Fruit fly (Drosophila melanogaster) whole organism, prepupa: Measurements from ENCODE around the gene CG31606.
A peak's percentile ranks its signal among the peaks of the same experiment; 100 is the strongest.

Source experiments
- CG10631 ChIP-seq: fragments of 200-800 bp; sonication (Bioruptor generic); optimal IDR thresholded peaks from 2 replicates; lab custom pipeline; 2016; ENCODE audit warnings: missing biosample characterization, missing genetic modification characterization
- CG10669 ChIP-seq: fragments of 200-800 bp; sonication (Bioruptor generic); optimal IDR thresholded peaks from 3 replicates; lab custom pipeline; 2018; ENCODE audit warnings: missing biosample characterization, mild to moderate bottlenecking, missing genetic modification characterization, moderate library complexity
- CG11902 ChIP-seq: fragments of 200-800 bp; sonication (Bioruptor generic); optimal IDR thresholded peaks from 3 replicates; lab custom pipeline; 2016; ENCODE audit warnings: missing biosample characterization, missing genetic modification characterization
- CG15336 ChIP-seq: fragments of 200-800 bp; sonication (Bioruptor generic); IDR thresholded peaks from 2 replicates; pipeline ENCODE4 v1.3.6; 2022; ENCODE audit warnings: missing biosample characterization, missing genetic modification characterization
- CG16779 ChIP-seq: fragments of 200-800 bp; sonication (Bioruptor generic); optimal IDR thresholded peaks from 3 replicates; lab custom pipeline; 2017; ENCODE audit warnings: missing biosample characterization, mild to moderate bottlenecking, missing genetic modification characterization
- CG3032 ChIP-seq: fragments of 200-800 bp; optimal IDR thresholded peaks from 2 replicates; lab custom pipeline; 2019; ENCODE audit warnings: missing biosample characterization, mild to moderate bottlenecking, missing genetic modification characterization, moderate library complexity
- CG31627 ChIP-seq: fragments of 200-800 bp; sonication (Bioruptor generic); optimal IDR thresholded peaks from 3 replicates; lab custom pipeline; 2016; ENCODE audit warnings: missing biosample characterization, missing genetic modification characterization
- CG34406 ChIP-seq: fragments of 200-800 bp; sonication (Bioruptor generic); optimal IDR thresholded peaks from 3 replicates; lab custom pipeline; 2016; ENCODE audit warnings: missing biosample characterization, missing genetic modification characterization
- CG4318 ChIP-seq: fragments of 200-800 bp; sonication (Bioruptor generic); optimal IDR thresholded peaks from 3 replicates; lab custom pipeline; 2017; ENCODE audit warnings: missing biosample characterization, mild to moderate bottlenecking, missing genetic modification characterization
- CG6792 ChIP-seq: fragments of 200-800 bp; sonication (Bioruptor generic); optimal IDR thresholded peaks from 3 replicates; lab custom pipeline; 2016; ENCODE audit warnings: missing biosample characterization, missing genetic modification characterization
- CG6808 ChIP-seq: fragments of 200-800 bp; sonication (Bioruptor generic); optimal IDR thresholded peaks from 3 replicates; lab custom pipeline; 2017; ENCODE audit warnings: missing biosample characterization, missing genetic modification characterization, mild to moderate bottlenecking, moderate library complexity, missing genetic modification reagents
- CG7368 ChIP-seq: fragments of 200-800 bp; sonication (Bioruptor generic); optimal IDR thresholded peaks from 3 replicates; lab custom pipeline; 2016; ENCODE audit warnings: missing biosample characterization, missing genetic modification characterization
- CG8119 ChIP-seq: fragments of 200-800 bp; sonication (Bioruptor generic); IDR thresholded peaks from 3 replicates; pipeline ENCODE4 v1.3.6; 2022; ENCODE audit warnings: missing biosample characterization, missing genetic modification characterization
- CG8319 ChIP-seq: fragments of 200-800 bp; sonication (Bioruptor generic); optimal IDR thresholded peaks from 3 replicates; lab custom pipeline; 2016; ENCODE audit warnings: missing biosample characterization, missing genetic modification characterization
- CG8632 ChIP-seq: fragments of 200-800 bp; sonication (Bioruptor generic); optimal IDR thresholded peaks from 3 replicates; lab custom pipeline; 2016; ENCODE audit warnings: missing biosample characterization, missing genetic modification characterization
- CG9139 ChIP-seq: fragments of 200-800 bp; sonication (Bioruptor generic); optimal IDR thresholded peaks from 3 replicates; lab custom pipeline; 2017; ENCODE audit warnings: missing biosample characterization, mild to moderate bottlenecking, missing genetic modification characterization
- Eip75B ChIP-seq: fragments of 200-800 bp; sonication (Bioruptor generic); optimal IDR thresholded peaks from 3 replicates; lab custom pipeline; 2016; ENCODE audit warnings: missing biosample characterization, missing genetic modification characterization
- Eip78C ChIP-seq: fragments of 200-800 bp; sonication (Bioruptor generic); peaks from one replicate; lab custom pipeline; 2016; ENCODE audit warnings: missing biosample characterization, missing genetic modification characterization
- Eip93F ChIP-seq: fragments of 200-800 bp; sonication (Bioruptor generic); optimal IDR thresholded peaks from 2 replicates; lab custom pipeline; 2016; ENCODE audit warnings: missing biosample characterization, mild to moderate bottlenecking, missing genetic modification characterization
- Ets21C ChIP-seq: fragments of 200-800 bp; sonication (Bioruptor generic); optimal IDR thresholded peaks from 3 replicates; lab custom pipeline; 2016; ENCODE audit warnings: missing biosample characterization, missing genetic modification characterization
- Ets96B ChIP-seq: fragments of 200-800 bp; optimal IDR thresholded peaks from 2 replicates; lab custom pipeline; 2019; ENCODE audit warnings: missing biosample characterization, mild to moderate bottlenecking, missing genetic modification characterization, moderate library complexity
- Gug ChIP-seq: fragments of 200-800 bp; sonication (Bioruptor generic); IDR thresholded peaks from 2 replicates; pipeline ENCODE4 v1.3.6; 2022; ENCODE audit warnings: missing biosample characterization, missing genetic modification characterization
- Hr4 ChIP-seq: fragments of 200-800 bp; sonication (Bioruptor generic); optimal IDR thresholded peaks from 3 replicates; lab custom pipeline; 2016; ENCODE audit warnings: missing biosample characterization, missing genetic modification characterization
- Lpt ChIP-seq: fragments of 200-800 bp; sonication (Bioruptor generic); optimal IDR thresholded peaks from 3 replicates; lab custom pipeline; 2016; ENCODE audit warnings: missing biosample characterization, missing genetic modification characterization
- Met ChIP-seq: fragments of 200-800 bp; sonication (Bioruptor generic); optimal IDR thresholded peaks from 3 replicates; lab custom pipeline; 2016; ENCODE audit warnings: missing biosample characterization, missing genetic modification characterization
- OdsH ChIP-seq: fragments of 200-800 bp; sonication (Bioruptor generic); optimal IDR thresholded peaks from 3 replicates; lab custom pipeline; 2016; ENCODE audit warnings: missing biosample characterization, missing genetic modification characterization
- Smox ChIP-seq: fragments of 200-800 bp; sonication (Bioruptor generic); optimal IDR thresholded peaks from 3 replicates; lab custom pipeline; 2016; ENCODE audit warnings: missing biosample characterization, missing genetic modification characterization
- Sox102F ChIP-seq: fragments of 200-800 bp; sonication (Bioruptor generic); optimal IDR thresholded peaks from 2 replicates; lab custom pipeline; 2016; ENCODE audit warnings: missing biosample characterization, mild to moderate bottlenecking, missing genetic modification characterization
- Sox14 ChIP-seq: fragments of 200-800 bp; sonication (Bioruptor generic); optimal IDR thresholded peaks from 3 replicates; lab custom pipeline; 2016; ENCODE audit warnings: missing biosample characterization, missing genetic modification characterization
- Sox15 ChIP-seq: fragments of 200-800 bp; sonication (Bioruptor generic); optimal IDR thresholded peaks from 3 replicates; lab custom pipeline; 2016; ENCODE audit warnings: missing biosample characterization, missing genetic modification characterization
- cyc ChIP-seq: fragments of 200-800 bp; sonication (Bioruptor generic); optimal IDR thresholded peaks from 3 replicates; lab custom pipeline; 2016; ENCODE audit warnings: missing biosample characterization, missing genetic modification characterization
- dac ChIP-seq: fragments of 200-800 bp; sonication (Bioruptor generic); optimal IDR thresholded peaks from 2 replicates; lab custom pipeline; 2017; ENCODE audit warnings: missing biosample characterization, mild to moderate bottlenecking, missing genetic modification characterization
- dsx ChIP-seq: fragments of 200-800 bp; optimal IDR thresholded peaks from 3 replicates; lab custom pipeline; 2019; ENCODE audit warnings: missing biosample characterization, mild to moderate bottlenecking, missing genetic modification characterization, moderate library complexity; ENCODE audit not compliant: poor library complexity, severe bottlenecking
- eg ChIP-seq: fragments of 200-800 bp; sonication (Bioruptor generic); IDR thresholded peaks from 3 replicates; pipeline ENCODE4 v1.3.6; 2022; ENCODE audit warnings: missing biosample characterization, missing genetic modification characterization
- esn ChIP-seq: fragments of 200-800 bp; sonication (Bioruptor generic); optimal IDR thresholded peaks from 2 replicates; lab custom pipeline; 2016; ENCODE audit warnings: missing biosample characterization, mild to moderate bottlenecking, missing genetic modification characterization, moderate library complexity
- fd59A ChIP-seq: fragments of 200-800 bp; sonication (Bioruptor generic); optimal IDR thresholded peaks from 2 replicates; lab custom pipeline; 2017; ENCODE audit warnings: missing biosample characterization, mild to moderate bottlenecking, missing genetic modification characterization, missing genetic modification reagents
- fd85E ChIP-seq: fragments of 200-800 bp; sonication (Bioruptor generic); optimal IDR thresholded peaks from 3 replicates; lab custom pipeline; 2016; ENCODE audit warnings: missing biosample characterization, missing genetic modification characterization
- fkh ChIP-seq: fragments of 200-800 bp; sonication (Bioruptor generic); optimal IDR thresholded peaks from 3 replicates; lab custom pipeline; 2017; ENCODE audit warnings: missing biosample characterization, mild to moderate bottlenecking, missing genetic modification characterization, moderate library complexity
- lz ChIP-seq: fragments of 200-800 bp; sonication (Bioruptor generic); optimal IDR thresholded peaks from 3 replicates; lab custom pipeline; 2016; ENCODE audit warnings: missing biosample characterization, missing genetic modification characterization
- net ChIP-seq: fragments of 200-800 bp; sonication (Bioruptor generic); optimal IDR thresholded peaks from 3 replicates; lab custom pipeline; 2016; ENCODE audit warnings: missing biosample characterization, missing genetic modification characterization
- pdm3 ChIP-seq: fragments of 200-800 bp; sonication (Bioruptor generic); optimal IDR thresholded peaks from 3 replicates; lab custom pipeline; 2016; ENCODE audit warnings: missing biosample characterization, missing genetic modification characterization
- salr ChIP-seq, 2 experiments: fragments of 200-800 bp; sonication (Bioruptor generic); optimal IDR thresholded peaks; 3 replicates each; lab custom pipeline; 2016 to 2018; ENCODE audit warnings: missing biosample characterization in 2 of 2, missing genetic modification characterization in 2 of 2, mild to moderate bottlenecking in 1 of 2
- spab ChIP-seq: fragments of 200-800 bp; sonication (Bioruptor generic); optimal IDR thresholded peaks from 2 replicates; lab custom pipeline; 2017; ENCODE audit warnings: missing biosample characterization, mild to moderate bottlenecking, missing genetic modification characterization, missing genetic modification reagents
- svp ChIP-seq: fragments of 200-800 bp; sonication (Bioruptor generic); peaks from one replicate; lab custom pipeline; 2016; ENCODE audit warnings: missing biosample characterization, missing genetic modification characterization
- vri ChIP-seq: fragments of 200-800 bp; sonication (Bioruptor generic); optimal IDR thresholded peaks from 3 replicates; lab custom pipeline; 2016; ENCODE audit warnings: missing biosample characterization, mild to moderate bottlenecking, missing genetic modification characterization

Gene CG31606

dm6 chr2L:8099615-8100375 lies 47.6 kb upstream of the CG31606 start (continued):
- TF ChIP-seq CG34406 (GFP tag; lab: Kevin White, UChicago), result no peak
- no peak for TF ChIP-seq CG10669
- TF ChIP-seq CG15336, result peak; percentile 6; the same call in 1 of the 2 replicates
- TF ChIP-seq Sox102F (GFP tag; lab: Kevin White, UChicago), result peak; percentile 15
- no peak for TF ChIP-seq Sox14 (GFP tag; lab: Kevin White, UChicago)
- no peak for TF ChIP-seq salr (GFP tag; optimal IDR thresholded peaks at IDR 0.05; lab: Kevin White, UChicago)
- TF ChIP-seq CG9139 (GFP tag; lab: Kevin White, UChicago), result no peak
- TF ChIP-seq CG4318 (GFP tag; lab: Kevin White, UChicago), result no peak
- no peak for TF ChIP-seq net (GFP tag; lab: Kevin White, UChicago)
- TF ChIP-seq Sox15, result no peak
- TF ChIP-seq OdsH (GFP tag; lab: Kevin White, UChicago), result no peak
- TF ChIP-seq fd85E (GFP tag; lab: Kevin White, UChicago), result no peak

dm6 chr2L:8100489-8101352 lies 46.7 kb upstream of the CG31606 start:
- TF ChIP-seq CG16779 (no peak), Ets21C (GFP tag; lab: Kevin White, UChicago) (no peak), Eip78C (GFP tag; lab: Kevin White, UChicago) (peak; percentile 75), CG8632 (GFP tag; lab: Kevin White, UChicago) (peak; percentile 8), Sox15 (peak; percentile 13), CG10631 (GFP tag; lab: Kevin White, UChicago) (peak; percentile 18), CG4318 (GFP tag; lab: Kevin White, UChicago) (no peak), Hr4 (GFP tag; lab: Kevin White, UChicago) (peak; percentile 15), spab (GFP tag; lab: Kevin White, UChicago) (peak; percentile 9), Ets96B (tag; lab: Kevin White, UChicago) (peak; percentile 51), pdm3 (GFP tag; lab: Kevin White, UChicago) (peak; percentile 46), fkh (GFP tag; lab: Kevin White, UChicago) (peak; percentile 85), vri (peak; percentile 97), net (GFP tag; lab: Kevin White, UChicago) (no peak), Smox (GFP tag; lab: Kevin White, UChicago) (peak; percentile 59), CG15336 (peak; percentile 56), Lpt (GFP tag; lab: Kevin White, UChicago) (no peak), fd59A (GFP tag; lab: Kevin White, UChicago) (no peak), dac (GFP tag; lab: Kevin White, UChicago) (no peak), dsx (GFP tag; lab: Kevin White, UChicago) (no peak), svp (GFP tag; lab: Kevin White, UChicago) (peak; percentile 81), CG3032 (peak; percentile 32), CG9139 (GFP tag; lab: Kevin White, UChicago) (no peak), CG8119 (GFP tag; lab: Robert Waterston, UW) (peak; percentile 56; the same call in 2 of the 3 replicates), CG11902 (GFP tag; lab: Kevin White, UChicago) (no peak), Eip93F (peak; percentile 26), CG8319 (GFP tag; lab: Kevin White, UChicago) (no peak), salr (GFP tag; optimal IDR thresholded peaks at IDR 0.05; lab: Kevin White, UChicago) (no peak), cyc (peak; percentile 42), Met (peak; percentile 60), lz (GFP tag; lab: Kevin White, UChicago) (peak; percentile 17), CG6792 (no peak), Gug (no peak), CG34406 (GFP tag; lab: Kevin White, UChicago) (peak; percentile 44), eg (GFP tag; lab: Robert Waterston, UW) (no peak), Sox14 (GFP tag; lab: Kevin White, UChicago) (no peak), CG31627 (no peak), CG6808 (GFP tag; lab: Kevin White, UChicago) (peak; percentile 11), Eip75B (GFP tag; lab: Kevin White, UChicago) (no peak), OdsH (GFP tag; lab: Kevin White, UChicago) (peak; percentile 50), CG7368 (peak; percentile 8), esn (GFP tag; lab: Kevin White, UChicago) (peak; percentile 45)
